Fruit fly (Drosophila melanogaster): ENCODE measurements around the gene Rpn5.

Gene Rpn5

DNA sequence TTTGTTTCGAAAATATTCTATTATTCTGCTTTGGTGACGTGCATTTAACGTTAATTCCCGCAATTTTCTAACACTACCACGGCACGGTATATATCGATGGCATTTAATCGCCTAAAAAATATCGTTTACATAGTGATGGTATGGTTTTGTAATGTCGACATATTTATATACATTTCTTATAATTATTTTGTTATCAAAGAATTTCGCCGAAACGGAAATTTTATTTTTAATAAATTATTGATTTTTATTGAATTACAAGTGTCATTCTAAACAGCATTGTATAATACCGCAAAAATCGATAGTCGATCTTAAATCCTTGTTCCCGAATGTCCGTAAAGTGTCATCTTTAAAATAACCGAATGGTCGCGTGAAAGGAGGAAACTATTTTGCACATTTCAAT is 35.2 kb downstream of the Rpn5 start, which contains the start of the genes Sec20 and dgrn (continued):
- TF ChIP-seq Sox102F (GFP tag; optimal IDR thresholded peaks at IDR 0.05): no peak
- no peak for TF ChIP-seq Blimp-1 (GFP tag; optimal IDR thresholded peaks at IDR 0.05)
- no peak for TF ChIP-seq CG16779 (tag; optimal IDR thresholded peaks at IDR 0.05)
- TF ChIP-seq CG10631 (GFP tag; optimal IDR thresholded peaks at IDR 0.05): peak; percentile 65
- peak; percentile 53 for TF ChIP-seq Hr39 (GFP tag; optimal IDR thresholded peaks at IDR 0.05)
- TF ChIP-seq acj6 (GFP tag; optimal IDR thresholded peaks at IDR 0.05): peak; percentile 73
- TF ChIP-seq Smox (GFP tag; optimal IDR thresholded peaks at IDR 0.05): no peak
- peak; percentile 44; the same call in 1 of the 3 replicates for TF ChIP-seq eg (GFP tag; IDR thresholded peaks at IDR 0.05)
- peak; percentile 75 for TF ChIP-seq Met (GFP tag; optimal IDR thresholded peaks at IDR 0.05)
- no peak for TF ChIP-seq dac (GFP tag; optimal IDR thresholded peaks at IDR 0.05)
- peak; percentile 67 for TF ChIP-seq Ets96B (tag; optimal IDR thresholded peaks at IDR 0.05)
- TF ChIP-seq cyc (GFP tag; optimal IDR thresholded peaks at IDR 0.05): peak; percentile 67
- TF ChIP-seq Eip78C (GFP tag): peak; percentile 88
- TF ChIP-seq topi (GFP tag; optimal IDR thresholded peaks at IDR 0.05): peak; percentile 64
- TF ChIP-seq fkh (GFP tag; optimal IDR thresholded peaks at IDR 0.05): no peak
- no peak for TF ChIP-seq CG11294 (GFP tag; IDR thresholded peaks at IDR 0.05)
- no peak for TF ChIP-seq ss (GFP tag; optimal IDR thresholded peaks at IDR 0.05)
- TF ChIP-seq Eip93F (GFP tag; optimal IDR thresholded peaks at IDR 0.05): peak; percentile 52
- no peak for TF ChIP-seq net (GFP tag; optimal IDR thresholded peaks at IDR 0.05)

DNA sequence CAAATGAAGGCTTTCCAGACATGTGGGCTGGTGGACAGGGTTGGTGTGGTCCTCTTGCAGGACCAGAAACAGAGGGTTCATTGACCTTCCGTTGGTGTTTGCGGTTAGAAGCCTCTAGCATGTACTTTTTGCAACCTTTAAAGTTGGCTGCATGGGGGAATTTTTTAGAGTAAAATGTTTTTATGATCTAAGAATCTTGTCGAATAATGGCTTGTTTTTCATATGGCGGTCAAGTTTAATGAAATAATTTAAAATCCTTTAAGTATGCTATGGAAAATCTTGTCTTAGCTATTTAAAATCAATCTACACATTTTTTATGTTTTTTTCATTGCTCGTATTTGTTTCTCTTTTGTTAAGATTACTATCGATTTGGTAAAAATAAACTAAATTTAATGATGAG is 40.5 kb downstream of the Rpn5 start, which contains the start of gene glob3:
TSS of gene glob3 (plus strand) at position 301 of the 400 bp plus-strand sequence.
- no peak for TF ChIP-seq Eip93F (GFP tag; optimal IDR thresholded peaks at IDR 0.05)
- no peak for TF ChIP-seq topi (GFP tag; optimal IDR thresholded peaks at IDR 0.05)
- no peak for TF ChIP-seq Ets21C (GFP tag; optimal IDR thresholded peaks at IDR 0.05)
- no peak for TF ChIP-seq CG6163 (GFP tag; IDR thresholded peaks at IDR 0.05)
- no peak for TF ChIP-seq salr (GFP tag; optimal IDR thresholded peaks at IDR 0.05)
- no peak for TF ChIP-seq OdsH (GFP tag; optimal IDR thresholded peaks at IDR 0.05)
- no peak for TF ChIP-seq Blimp-1 (GFP tag; optimal IDR thresholded peaks at IDR 0.05)
- no peak for TF ChIP-seq CG32006 (GFP tag; optimal IDR thresholded peaks at IDR 0.05)
- no peak for TF ChIP-seq CG16779 (tag; optimal IDR thresholded peaks at IDR 0.05)
- TF ChIP-seq esn (GFP tag; optimal IDR thresholded peaks at IDR 0.05): no peak
- no peak for TF ChIP-seq CG11762 (GFP tag; optimal IDR thresholded peaks at IDR 0.05; ENCODE audit: insufficient read depth)
- TF ChIP-seq Hr4 (GFP tag; optimal IDR thresholded peaks at IDR 0.05): no peak
- no peak for TF ChIP-seq vri (GFP tag; optimal IDR thresholded peaks at IDR 0.05)
- no peak for TF ChIP-seq ss (GFP tag; optimal IDR thresholded peaks at IDR 0.05)
- no peak for TF ChIP-seq fd85E (GFP tag; optimal IDR thresholded peaks at IDR 0.05)
- no peak for TF ChIP-seq Sox14 (GFP tag; optimal IDR thresholded peaks at IDR 0.05)
- TF ChIP-seq CG6792 (GFP tag; optimal IDR thresholded peaks at IDR 0.05): no peak

DNA sequence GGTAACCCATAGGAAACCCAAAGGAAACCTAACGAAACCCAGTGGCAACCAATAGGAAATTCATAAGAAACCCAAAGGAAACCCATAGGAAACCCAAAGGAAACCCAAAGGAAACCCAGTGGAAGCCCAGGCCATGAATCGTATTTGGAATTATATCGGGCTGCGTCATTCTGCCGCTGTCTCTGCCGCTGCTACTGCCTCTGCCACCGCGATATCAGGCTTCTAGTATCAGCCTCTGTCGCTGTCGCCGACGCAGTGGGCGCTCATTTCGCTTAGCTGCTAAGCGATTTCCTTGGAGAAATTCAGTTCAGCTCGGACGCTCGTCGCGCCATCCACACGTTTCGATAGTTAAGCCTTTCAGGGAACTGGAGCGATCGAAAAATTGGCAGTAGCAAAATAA is 42.0 kb downstream of the Rpn5 start, which contains the start of gene CG1208:
TSS of gene CG1208 (plus strand) at position 301 of the 400 bp plus-strand sequence.
- no peak for TF ChIP-seq salr (GFP tag; optimal IDR thresholded peaks at IDR 0.05)

DNA sequence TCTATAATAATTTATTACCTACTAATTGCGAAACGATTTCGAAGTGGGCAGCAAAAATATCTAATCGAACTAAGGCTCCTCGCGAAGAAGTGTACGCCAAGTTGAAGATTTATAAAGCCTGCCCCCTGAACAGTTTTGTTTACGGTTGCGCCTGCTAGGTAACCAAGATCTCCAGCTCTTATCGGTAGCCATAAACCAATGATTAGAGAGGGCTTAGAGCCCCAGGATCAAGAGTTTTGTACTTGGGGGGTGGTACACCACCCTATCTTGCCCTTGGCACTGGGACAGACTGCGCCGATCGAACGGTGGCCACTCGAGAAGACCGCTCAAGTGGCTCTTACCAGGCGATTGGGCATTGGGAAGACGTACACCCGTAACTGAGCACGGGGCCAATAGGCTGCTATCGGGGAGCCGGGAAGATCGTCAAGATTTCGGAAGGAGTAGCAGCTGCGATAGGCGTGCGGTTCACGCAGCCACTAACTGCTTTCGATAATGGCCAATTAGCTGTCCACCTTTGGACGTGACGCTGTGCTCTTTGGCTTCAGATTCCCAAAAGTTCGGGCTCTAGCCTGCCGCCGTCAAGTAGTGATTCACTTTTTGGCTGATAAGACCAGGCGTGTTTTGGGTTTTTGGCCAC is 43.2 kb downstream of the Rpn5 start:
- TF ChIP-seq svp (GFP tag): peak; percentile 17
- no peak for TF ChIP-seq Hr4 (GFP tag; optimal IDR thresholded peaks at IDR 0.05)

DNA sequence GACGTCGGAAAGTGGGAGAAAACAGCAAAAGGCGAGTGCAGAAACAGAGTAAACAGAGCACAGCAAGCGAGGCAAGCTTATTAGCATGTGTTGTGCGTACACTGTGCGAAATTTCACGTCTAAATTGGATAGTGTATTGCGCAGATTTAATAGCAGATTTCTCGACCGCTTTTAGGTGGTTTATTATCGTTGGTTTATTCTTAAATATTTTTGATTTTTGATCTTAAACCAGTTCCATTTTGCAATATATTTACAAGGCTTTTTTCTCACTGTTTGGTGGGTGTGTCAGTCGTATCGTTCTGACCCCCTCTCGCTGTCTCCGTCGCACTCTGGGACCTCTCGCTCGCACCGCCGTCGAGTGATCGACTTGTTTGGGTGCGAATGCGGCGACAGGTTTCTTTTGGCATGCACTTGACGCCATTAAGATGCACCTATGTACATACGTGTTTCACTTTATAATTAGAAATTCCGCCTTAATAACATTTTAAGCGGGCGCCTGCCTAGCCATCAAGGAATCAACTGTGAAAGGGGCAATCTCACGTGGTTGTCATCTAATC is 44.7 kb downstream of the Rpn5 start:
- peak; percentile 97 for TF ChIP-seq svp (GFP tag)
- peak; percentile 95 for TF ChIP-seq CG32006 (GFP tag; optimal IDR thresholded peaks at IDR 0.05)
- peak; percentile 92 for TF ChIP-seq Eip75B (GFP tag; optimal IDR thresholded peaks at IDR 0.05)
- peak; percentile 94 for TF ChIP-seq eg (GFP tag; IDR thresholded peaks at IDR 0.05)
- peak; percentile 91 for TF ChIP-seq Lpt (GFP tag; optimal IDR thresholded peaks at IDR 0.05)
- peak; percentile 93 for TF ChIP-seq Sox14 (GFP tag; optimal IDR thresholded peaks at IDR 0.05)
- TF ChIP-seq Eip78C (GFP tag): peak; percentile 98
- TF ChIP-seq spab (GFP tag; optimal IDR thresholded peaks at IDR 0.05): peak; percentile 76
- peak; percentile 93 for TF ChIP-seq acj6 (GFP tag; optimal IDR thresholded peaks at IDR 0.05)
- peak; percentile 92 for TF ChIP-seq CG10631 (GFP tag; optimal IDR thresholded peaks at IDR 0.05)
- peak; percentile 95 for TF ChIP-seq OdsH (GFP tag; optimal IDR thresholded peaks at IDR 0.05)
- peak; percentile 41 for TF ChIP-seq CG9139 (GFP tag; optimal IDR thresholded peaks at IDR 0.05)
- peak; percentile 47 for TF ChIP-seq vri (GFP tag; optimal IDR thresholded peaks at IDR 0.05)
- peak; percentile 95 for TF ChIP-seq topi (GFP tag; optimal IDR thresholded peaks at IDR 0.05)
- peak; percentile 69 to 85 for TF ChIP-seq salr (GFP tag; optimal IDR thresholded peaks at IDR 0.05)
- TF ChIP-seq lz (GFP tag; optimal IDR thresholded peaks at IDR 0.05): peak; percentile 94
- peak; percentile 96 for TF ChIP-seq CG15336 (GFP tag; IDR thresholded peaks at IDR 0.05)
- peak; percentile 74 for TF ChIP-seq CG3032 (tag; optimal IDR thresholded peaks at IDR 0.05)
- peak; percentile 83 for TF ChIP-seq Ets96B (tag; optimal IDR thresholded peaks at IDR 0.05)
- TF ChIP-seq CG11902 (GFP tag; optimal IDR thresholded peaks at IDR 0.05): peak; percentile 91
- TF ChIP-seq cyc (GFP tag; optimal IDR thresholded peaks at IDR 0.05): peak; percentile 97
- TF ChIP-seq CG6276 (GFP tag; optimal IDR thresholded peaks at IDR 0.05): peak; percentile 86
